Fruit fly (Drosophila melanogaster) whole organism: Measurements from ENCODE around the gene Rbbp5.

Experiments used
- CG8478 ChIP-seq: fragments of >200 bp; optimal IDR thresholded peaks from 2 replicates; lab custom pipeline; 2018; ENCODE audit warnings: inconsistent platforms
- Dll ChIP-seq: fragments of >200 bp; optimal IDR thresholded peaks from 2 replicates; lab custom pipeline; 2017
- pan ChIP-seq: fragments of >200 bp; optimal IDR thresholded peaks from 2 replicates; lab custom pipeline; 2017
- psq ChIP-seq: fragments of >200 bp; optimal IDR thresholded peaks from 2 replicates; lab custom pipeline; 2017
- usp ChIP-seq: fragments of >200 bp; optimal IDR thresholded peaks from 2 replicates; lab custom pipeline; 2017; ENCODE audit warnings: missing biosample characterization, missing genetic modification characterization, mixed read lengths

DNA sequence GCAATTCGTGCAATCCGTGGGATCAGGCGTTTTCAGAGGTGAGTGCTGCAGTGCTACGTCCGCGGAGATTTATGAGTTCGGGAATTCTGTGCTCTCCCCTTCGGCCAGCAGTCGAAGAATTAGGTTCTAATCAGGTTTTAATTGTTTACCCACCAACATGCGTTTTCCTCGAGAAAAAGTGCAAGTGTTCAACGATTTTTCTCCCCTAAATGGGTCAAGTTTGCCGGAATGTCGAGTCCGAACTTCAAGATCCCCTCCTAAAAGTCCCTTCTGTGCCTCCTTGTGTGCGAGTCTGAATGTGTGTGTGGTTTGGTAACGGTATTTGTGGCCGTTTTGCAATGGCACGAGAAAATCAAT, 28.8 kb upstream of the Rbbp5 start:
- TF ChIP-seq CG8478 (lab: Kevin White, UChicago) (no peak), usp (GFP tag; lab: Kevin White, UChicago) (no peak), psq (lab: Kevin White, UChicago) (no peak), Dll (lab: Kevin White, UChicago) (no peak), pan (lab: Kevin White, UChicago) (no peak)
